Fruit fly (Drosophila melanogaster): ENCODE results near the gene CG43797.
A peak's percentile ranks its signal among the peaks of the same experiment; 100 is the strongest.

The CG43797 gene

DNA sequence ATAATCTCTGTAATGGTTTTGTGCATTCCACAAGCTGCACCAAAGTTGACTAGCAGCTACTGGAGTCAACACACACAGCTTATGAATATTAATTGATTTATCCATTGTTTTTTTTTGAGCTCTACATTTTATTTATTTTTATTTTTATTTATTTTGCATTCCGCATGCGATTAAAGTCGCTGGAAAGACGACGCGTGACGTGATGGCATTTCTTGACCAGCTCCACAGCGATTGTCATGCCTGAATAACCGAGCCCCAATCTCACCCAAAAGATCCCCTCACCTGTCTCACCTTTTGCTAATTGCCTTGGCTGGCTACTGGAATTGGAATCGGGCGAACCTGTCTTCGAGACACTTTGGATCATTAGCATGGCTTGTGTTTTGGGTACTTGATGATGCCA is 36.5 kb downstream of the CG43797 start:
- TF ChIP-seq eg (GFP tag; IDR thresholded peaks at IDR 0.05), result no peak
- no peak for TF ChIP-seq CG34406 (GFP tag; optimal IDR thresholded peaks at IDR 0.05)
- no peak for TF ChIP-seq dac (GFP tag; optimal IDR thresholded peaks at IDR 0.05)
- TF ChIP-seq CG16779 (tag; optimal IDR thresholded peaks at IDR 0.05), result no peak
- TF ChIP-seq vri (GFP tag; optimal IDR thresholded peaks at IDR 0.05), result no peak
- TF ChIP-seq fd59A (GFP tag; optimal IDR thresholded peaks at IDR 0.05), result no peak
- TF ChIP-seq OdsH (GFP tag; optimal IDR thresholded peaks at IDR 0.05), result no peak
- no peak for TF ChIP-seq CG8319 (GFP tag; optimal IDR thresholded peaks at IDR 0.05)
- TF ChIP-seq CG11294 (GFP tag; IDR thresholded peaks at IDR 0.05), result no peak
- no peak for TF ChIP-seq CG6792 (GFP tag; optimal IDR thresholded peaks at IDR 0.05)
- TF ChIP-seq CG10669 (GFP tag; optimal IDR thresholded peaks at IDR 0.05), result no peak
- no peak for TF ChIP-seq CG4318 (GFP tag; optimal IDR thresholded peaks at IDR 0.05)

DNA sequence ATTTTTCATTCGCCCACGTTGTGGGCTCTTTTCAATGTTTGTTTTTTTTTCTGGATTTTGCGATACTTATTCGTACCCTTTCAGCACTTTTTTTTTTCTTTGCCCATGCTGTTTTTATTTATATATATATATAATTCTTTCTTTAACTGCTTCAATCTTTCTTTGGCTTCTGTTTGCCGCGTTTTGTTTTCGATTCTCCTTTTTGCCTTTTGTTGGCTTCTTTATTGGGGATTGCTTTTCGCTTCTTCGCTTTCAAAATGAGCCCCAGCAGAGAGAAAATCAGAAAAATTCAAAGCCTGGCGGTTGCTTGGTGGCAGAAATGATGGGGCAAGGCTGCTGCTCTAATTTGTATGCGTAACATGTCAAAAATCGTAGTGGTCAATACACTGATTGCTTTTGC is 37.2 kb downstream of the CG43797 start:
- TF ChIP-seq CG10669 (GFP tag; optimal IDR thresholded peaks at IDR 0.05) (no peak), esn (GFP tag; optimal IDR thresholded peaks at IDR 0.05) (peak; percentile 7), CG3032 (tag; optimal IDR thresholded peaks at IDR 0.05) (no peak), CG6854 (GFP tag; optimal IDR thresholded peaks at IDR 0.05) (no peak)

DNA sequence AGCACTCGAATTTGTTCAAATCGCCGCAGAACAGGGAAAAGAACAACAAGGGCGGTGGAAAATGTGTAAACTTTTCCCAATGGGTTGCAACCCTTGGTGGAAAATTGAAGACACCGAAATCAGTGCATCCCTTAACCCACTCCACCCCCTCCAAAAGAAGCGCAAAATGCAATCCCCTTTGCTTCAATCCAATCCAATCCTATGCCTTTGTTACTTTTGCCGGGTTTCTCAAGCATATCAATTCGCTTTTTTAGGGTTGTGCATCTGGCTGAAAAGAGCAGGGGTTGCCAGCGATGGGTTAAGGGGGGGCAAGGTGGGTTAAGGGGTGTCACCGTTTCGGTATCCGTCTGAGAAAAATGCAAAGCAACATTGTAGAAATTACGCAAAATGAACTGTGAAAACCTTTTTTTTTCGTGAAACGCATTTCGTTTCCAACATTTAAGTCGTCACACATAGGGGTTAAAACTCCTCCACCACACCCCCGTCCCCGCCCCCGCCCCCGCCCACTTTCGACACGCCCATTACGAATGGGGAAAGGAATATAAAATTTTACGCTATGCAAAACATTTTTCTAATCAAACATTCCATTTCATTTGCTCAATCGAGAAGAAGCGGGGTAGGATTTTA is 38.4 kb downstream of the CG43797 start:
- no peak for TF ChIP-seq CG8632 (GFP tag; optimal IDR thresholded peaks at IDR 0.05)
- TF ChIP-seq Blimp-1 (GFP tag; optimal IDR thresholded peaks at IDR 0.05), result no peak
- no peak for TF ChIP-seq CG3032 (tag; optimal IDR thresholded peaks at IDR 0.05)
- TF ChIP-seq CG15336 (GFP tag; IDR thresholded peaks at IDR 0.05), result no peak
- TF ChIP-seq CG8119 (GFP tag; IDR thresholded peaks at IDR 0.05), result no peak
- TF ChIP-seq CG10669 (GFP tag; optimal IDR thresholded peaks at IDR 0.05), result no peak
- TF ChIP-seq Sox102F (GFP tag; optimal IDR thresholded peaks at IDR 0.05), result no peak
- TF ChIP-seq fkh (GFP tag; optimal IDR thresholded peaks at IDR 0.05), result no peak
- TF ChIP-seq acj6 (GFP tag; optimal IDR thresholded peaks at IDR 0.05), result no peak
- TF ChIP-seq eg (GFP tag; IDR thresholded peaks at IDR 0.05), result no peak
- TF ChIP-seq achi (GFP tag; optimal IDR thresholded peaks at IDR 0.05), result no peak
- TF ChIP-seq Eip93F (GFP tag; optimal IDR thresholded peaks at IDR 0.05), result no peak
- TF ChIP-seq ss (GFP tag; optimal IDR thresholded peaks at IDR 0.05), result no peak
- TF ChIP-seq CG6276 (GFP tag; optimal IDR thresholded peaks at IDR 0.05), result no peak

DNA sequence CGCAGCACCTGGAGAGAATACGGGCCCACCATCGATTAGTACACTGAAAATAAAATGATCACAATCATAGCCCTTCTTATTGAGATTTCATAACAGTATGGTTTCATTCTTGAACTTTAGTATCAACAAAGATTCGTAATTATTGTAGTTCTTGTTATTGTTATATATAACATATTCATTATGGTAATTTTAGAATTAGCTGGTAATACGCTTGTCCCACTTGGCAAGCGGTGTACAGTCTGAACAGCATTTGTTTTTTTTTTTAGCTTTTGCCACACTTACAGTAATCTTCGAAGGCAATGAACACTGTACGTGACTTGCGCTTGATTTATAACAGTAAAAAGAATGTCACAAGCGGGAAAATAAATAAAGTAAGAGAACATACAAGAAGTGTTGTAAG is 43.2 kb downstream of the CG43797 start:
- peak; percentile 22 for TF ChIP-seq CG32006 (GFP tag; optimal IDR thresholded peaks at IDR 0.05)
- no peak for TF ChIP-seq CG8119 (GFP tag; IDR thresholded peaks at IDR 0.05)
- no peak for TF ChIP-seq CG10631 (GFP tag; optimal IDR thresholded peaks at IDR 0.05)
- TF ChIP-seq Met (GFP tag; optimal IDR thresholded peaks at IDR 0.05), result peak; percentile 1
- TF ChIP-seq Hr4 (GFP tag; optimal IDR thresholded peaks at IDR 0.05), result peak; percentile 19
- peak; percentile 56 for TF ChIP-seq Eip78C (GFP tag)
- TF ChIP-seq CG8319 (GFP tag; optimal IDR thresholded peaks at IDR 0.05), result no peak

DNA sequence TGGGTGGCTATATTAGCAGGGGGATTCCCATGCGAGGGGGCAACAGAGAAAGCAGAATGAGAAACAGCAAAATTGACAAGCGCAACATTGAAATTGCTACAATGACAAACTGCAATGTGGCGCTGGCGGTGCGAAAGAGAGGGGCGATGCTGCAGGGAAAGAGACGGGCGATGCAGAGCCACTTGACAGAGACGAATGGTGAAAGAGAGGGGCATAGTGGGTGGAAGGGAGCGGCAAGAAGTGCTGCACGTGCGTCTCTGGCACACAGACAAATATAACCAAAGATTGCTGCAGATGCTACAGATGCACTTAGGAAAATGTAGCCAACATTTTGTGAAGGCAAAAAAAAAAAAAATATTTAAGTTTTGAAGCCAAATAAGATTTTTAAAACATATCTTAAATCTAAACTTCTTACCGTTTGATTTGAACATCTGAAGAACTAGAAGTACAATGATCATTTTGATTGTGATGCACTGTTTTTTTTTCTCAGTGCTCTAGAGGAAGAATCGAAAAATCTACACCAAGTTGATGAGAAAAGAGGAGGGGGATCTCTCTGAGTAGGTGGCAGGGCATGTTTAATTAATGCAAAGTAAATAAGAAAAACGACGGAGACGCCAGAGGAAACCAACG is 45.5 kb downstream of the CG43797 start:
- peak; percentile 68 for TF ChIP-seq CG10669 (GFP tag; optimal IDR thresholded peaks at IDR 0.05)
- no peak for TF ChIP-seq CG6854 (GFP tag; optimal IDR thresholded peaks at IDR 0.05)
- TF ChIP-seq Sox15 (GFP tag; optimal IDR thresholded peaks at IDR 0.05), result peak; percentile 1
- peak; percentile 26 for TF ChIP-seq CG1621 (tag; optimal IDR thresholded peaks at IDR 0.05)
- TF ChIP-seq Eip75B (GFP tag; optimal IDR thresholded peaks at IDR 0.05), result peak; percentile 61
- peak; percentile 74 for TF ChIP-seq svp (GFP tag)
- no peak for TF ChIP-seq vri (GFP tag; optimal IDR thresholded peaks at IDR 0.05)
- TF ChIP-seq CG3919 (GFP tag; optimal IDR thresholded peaks at IDR 0.05), result peak; percentile 69
- TF ChIP-seq cyc (GFP tag; optimal IDR thresholded peaks at IDR 0.05), result peak; percentile 36
- peak; percentile 42 for TF ChIP-seq fd59A (GFP tag; optimal IDR thresholded peaks at IDR 0.05)
- peak; percentile 26 for TF ChIP-seq Lpt (GFP tag; optimal IDR thresholded peaks at IDR 0.05)
- peak; percentile 73 for TF ChIP-seq Ets96B (tag; optimal IDR thresholded peaks at IDR 0.05)
- peak; percentile 15 for TF ChIP-seq CG8319 (GFP tag; optimal IDR thresholded peaks at IDR 0.05)
- peak; percentile 76 for TF ChIP-seq CG10631 (GFP tag; optimal IDR thresholded peaks at IDR 0.05)
- peak; percentile 17 for TF ChIP-seq Ets21C (GFP tag; optimal IDR thresholded peaks at IDR 0.05)
- peak; percentile 4 for TF ChIP-seq CG16779 (tag; optimal IDR thresholded peaks at IDR 0.05)
- TF ChIP-seq CG7368 (GFP tag; optimal IDR thresholded peaks at IDR 0.05), result peak; percentile 28
- peak; percentile 57 for TF ChIP-seq acj6 (GFP tag; optimal IDR thresholded peaks at IDR 0.05)
- TF ChIP-seq CG3032 (tag; optimal IDR thresholded peaks at IDR 0.05), result peak; percentile 63
- peak; percentile 60 for TF ChIP-seq Gug (GFP tag; IDR thresholded peaks at IDR 0.05)
- peak; percentile 71 for TF ChIP-seq achi (GFP tag; optimal IDR thresholded peaks at IDR 0.05)
